Fruit fly (Drosophila melanogaster) whole organism, wandering third instar larva: ENCODE results near the gene AP-2alpha.
"Not testable (repeated sequence)": the region's sequence is repeated elsewhere in the genome, so short reads cannot be mapped to it uniquely, and the experiment has no call there.

ENCODE experiments used
- CG32264 ChIP-seq: fragments of 200-800 bp; sonication (Bioruptor generic); optimal IDR thresholded peaks from 2 replicates; lab custom pipeline; 2016; ENCODE audit warnings: missing biosample characterization, missing genetic modification characterization
- CG9705 ChIP-seq: fragments of 200-800 bp; sonication (Bioruptor generic); optimal IDR thresholded peaks from 2 replicates; lab custom pipeline; 2018; ENCODE audit warnings: missing biosample characterization, mild to moderate bottlenecking, missing genetic modification characterization
- Dfd ChIP-seq: fragments of >200 bp; optimal IDR thresholded peaks from 2 replicates; lab custom pipeline; 2017; ENCODE audit warnings: missing biosample characterization, missing genetic modification characterization
- Dif ChIP-seq: fragments of 200-275, 200-300 bp; sonication (Bioruptor generic); optimal IDR thresholded peaks from 2 replicates; lab custom pipeline; 2018; ENCODE audit warnings: missing biosample characterization, missing genetic modification characterization; ENCODE audit not compliant: partially characterized antibody
- GATAd ChIP-seq: sonication (Bioruptor generic); optimal IDR thresholded peaks from 2 replicates; lab custom pipeline; 2016; ENCODE audit warnings: missing biosample characterization, missing genetic modification characterization
- HLH106 ChIP-seq: fragments of 200-800 bp; optimal IDR thresholded peaks from 3 replicates; lab custom pipeline; 2019; ENCODE audit warnings: missing biosample characterization, mild to moderate bottlenecking, missing genetic modification characterization, moderate library complexity
- Hr78 ChIP-seq: fragments of >200 bp; optimal IDR thresholded peaks from 2 replicates; lab custom pipeline; 2017; ENCODE audit warnings: missing biosample characterization, missing genetic modification characterization
- Hr83 ChIP-seq: fragments of 200-300 bp; sonication (Bioruptor generic); optimal IDR thresholded peaks from 2 replicates; lab custom pipeline; 2016; ENCODE audit warnings: missing biosample characterization, mild to moderate bottlenecking, missing genetic modification characterization, moderate library complexity; ENCODE audit not compliant: poor library complexity, severe bottlenecking
- Jra ChIP-seq: sonication (Bioruptor generic); optimal IDR thresholded peaks from 2 replicates; lab custom pipeline; 2016; ENCODE audit warnings: missing biosample characterization, missing genetic modification characterization
- Mio ChIP-seq: sonication (Bioruptor generic); optimal IDR thresholded peaks from 2 replicates; lab custom pipeline; 2016; ENCODE audit warnings: missing biosample characterization, missing genetic modification characterization
- Myc ChIP-seq: fragments of >200 bp; optimal IDR thresholded peaks from 2 replicates; lab custom pipeline; 2017
- N ChIP-seq: fragments of >200 bp; optimal IDR thresholded peaks from 2 replicates; lab custom pipeline; 2018; ENCODE audit warnings: missing biosample characterization, missing external identifiers, missing genetic modification characterization
- OdsH ChIP-seq: fragments of 200-800 bp; sonication (Bioruptor generic); optimal IDR thresholded peaks from 2 replicates; lab custom pipeline; 2016; ENCODE audit warnings: missing biosample characterization, mild to moderate bottlenecking, missing genetic modification characterization
- Rel ChIP-seq, 2 experiments: fragments of 200-800 bp; sonication (Bioruptor generic) in 1 of 2; optimal IDR thresholded peaks; 2 replicates in 1 of 2; 3 replicates in 1 of 2; lab custom pipeline; 2016 to 2019; ENCODE audit warnings: mild to moderate bottlenecking in 2 of 2, missing biosample characterization in 2 of 2, missing genetic modification characterization in 2 of 2, moderate library complexity in 1 of 2
- Sp1 ChIP-seq: fragments of 200-800 bp; sonication (Bioruptor generic); optimal IDR thresholded peaks from 3 replicates; lab custom pipeline; 2019; ENCODE audit warnings: missing biosample characterization, mild to moderate bottlenecking, missing genetic modification characterization, moderate library complexity
- Vsx2 ChIP-seq: fragments of 200-300, 225-300 bp; sonication (Bioruptor generic); optimal IDR thresholded peaks from 2 replicates; lab custom pipeline; 2018; ENCODE audit warnings: missing biosample characterization, missing genetic modification characterization; ENCODE audit not compliant: partially characterized antibody
- br ChIP-seq: fragments of 200-800 bp; sonication (Bioruptor generic); optimal IDR thresholded peaks from 2 replicates; lab custom pipeline; 2016; ENCODE audit warnings: missing biosample characterization, missing genetic modification characterization
- brk ChIP-seq: fragments of 200-800 bp; sonication (Bioruptor generic); optimal IDR thresholded peaks from 2 replicates; lab custom pipeline; 2016; ENCODE audit warnings: missing biosample characterization, mild to moderate bottlenecking, missing genetic modification characterization
- dmrt93B ChIP-seq: fragments of 200-800 bp; sonication (Bioruptor generic); optimal IDR thresholded peaks from 2 replicates; lab custom pipeline; 2018; ENCODE audit warnings: missing biosample characterization, mild to moderate bottlenecking, missing genetic modification characterization
- dsf ChIP-seq: sonication (Bioruptor generic); optimal IDR thresholded peaks from 2 replicates; lab custom pipeline; 2016; ENCODE audit warnings: missing biosample characterization, missing genetic modification characterization, borderline replicate concordance
- ey ChIP-seq: fragments of 200-800 bp; sonication (Bioruptor generic); optimal IDR thresholded peaks from 2 replicates; lab custom pipeline; 2016; ENCODE audit warnings: missing biosample characterization, missing genetic modification characterization
- foxo ChIP-seq, 2 experiments: fragments of 200-800 bp; sonication (Bioruptor generic); optimal IDR thresholded peaks; 2 replicates in 1 of 2; 3 replicates in 1 of 2; lab custom pipeline; 2016 to 2017; ENCODE audit warnings: missing biosample characterization in 2 of 2, missing genetic modification characterization in 2 of 2
- fru ChIP-seq: fragments of 200-800 bp; sonication (Bioruptor generic); optimal IDR thresholded peaks from 3 replicates; lab custom pipeline; 2016; ENCODE audit warnings: missing biosample characterization, mild to moderate bottlenecking, missing genetic modification characterization
- h ChIP-seq: fragments of 200-800 bp; sonication (Bioruptor generic); optimal IDR thresholded peaks from 3 replicates; lab custom pipeline; 2016; ENCODE audit warnings: missing biosample characterization, mild to moderate bottlenecking, missing genetic modification characterization
- jim ChIP-seq: fragments of 175-275, 200-325 bp; sonication (Bioruptor generic); optimal IDR thresholded peaks from 2 replicates; lab custom pipeline; 2016; ENCODE audit warnings: missing biosample characterization, mild to moderate bottlenecking, missing genetic modification characterization
- psq ChIP-seq: fragments of 200-800 bp; sonication (Bioruptor generic); optimal IDR thresholded peaks from 3 replicates; lab custom pipeline; 2017; ENCODE audit warnings: missing biosample characterization, mild to moderate bottlenecking, missing genetic modification characterization, moderate library complexity
- rgr ChIP-seq: fragments of 200-800 bp; sonication (Bioruptor generic); optimal IDR thresholded peaks from 3 replicates; lab custom pipeline; 2016; ENCODE audit warnings: missing biosample characterization, mild to moderate bottlenecking, missing genetic modification characterization
- sv ChIP-seq: fragments of 200-800 bp; sonication (Bioruptor generic); optimal IDR thresholded peaks from 3 replicates; lab custom pipeline; 2016; ENCODE audit warnings: missing biosample characterization, missing genetic modification characterization
- tai ChIP-seq: sonication (Bioruptor generic); optimal IDR thresholded peaks from 2 replicates; lab custom pipeline; 2016; ENCODE audit warnings: missing biosample characterization, missing genetic modification characterization
- usp ChIP-seq: fragments of >200 bp; optimal IDR thresholded peaks from 2 replicates; lab custom pipeline; 2017; ENCODE audit warnings: missing biosample characterization, missing genetic modification characterization
- woc ChIP-seq: sonication (Bioruptor generic); optimal IDR thresholded peaks from 2 replicates; lab custom pipeline; 2016; ENCODE audit warnings: missing biosample characterization, mild to moderate bottlenecking, missing genetic modification characterization

Gene AP-2alpha

DNA sequence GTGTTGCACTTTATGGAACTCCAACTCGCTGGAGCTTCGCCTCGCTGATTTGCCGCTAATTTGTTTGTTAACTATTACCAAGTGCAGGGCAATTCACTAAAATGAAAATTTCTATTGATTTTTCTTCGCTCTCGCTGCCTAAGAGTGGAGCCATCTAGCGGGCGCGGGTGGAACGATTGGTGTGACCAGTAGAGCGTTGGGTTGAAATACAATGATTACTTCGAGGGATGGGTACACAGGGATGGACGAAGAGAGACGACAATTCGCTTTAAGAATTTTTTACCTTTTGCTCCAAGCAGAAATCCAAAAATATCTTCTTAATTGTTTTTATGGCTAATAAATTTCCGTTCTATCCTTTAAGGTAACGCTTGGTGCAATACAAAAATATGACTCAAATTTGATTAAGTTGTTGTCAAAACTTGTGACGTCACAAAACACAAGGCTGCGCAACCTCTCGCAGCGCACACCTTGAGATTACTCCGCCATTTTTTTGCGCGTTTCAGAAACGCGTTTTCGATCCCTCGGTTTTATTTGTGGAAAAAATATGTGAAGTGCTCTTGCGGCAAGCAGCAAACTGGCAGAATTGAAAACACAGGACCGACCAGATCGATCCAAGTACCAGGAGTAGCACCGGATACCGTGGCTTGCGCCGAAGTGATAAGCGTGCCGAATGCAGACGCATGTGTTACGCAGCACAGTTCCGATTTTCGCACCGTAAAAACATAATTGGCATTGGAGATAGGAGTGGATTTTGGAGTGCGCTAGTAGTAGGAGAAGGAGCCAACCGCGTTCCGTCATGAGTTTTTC, at the start of gene AP-2alpha, which contains the start of gene ebi:
Gene AP-2alpha (minus strand): TSS at position 185 of the 807 bp plus-strand sequence.
Gene ebi (plus strand): TSS at position 475 of the 807 bp plus-strand sequence.
- TF ChIP-seq Dfd (GFP tag; lab: Kevin White, UChicago), result no peak
- TF ChIP-seq brk (GFP tag; lab: Kevin White, UChicago), result no peak
- peak; percentile 69 for TF ChIP-seq dsf (GFP tag; lab: Kevin White, UChicago)
- TF ChIP-seq fru (GFP tag; lab: Kevin White, UChicago), result peak; percentile 94
- peak; percentile 83 for TF ChIP-seq rgr (GFP tag; lab: Kevin White, UChicago)
- no peak for TF ChIP-seq Rel (GFP tag; optimal IDR thresholded peaks at IDR 0.05; lab: Kevin White, UChicago)
- peak; percentile 60 for TF ChIP-seq Rel (tag; optimal IDR thresholded peaks at IDR 0.05; lab: Kevin White, UChicago)
- TF ChIP-seq HLH106 (tag; lab: Kevin White, UChicago), result peak; percentile 88
- peak; percentile 81 for TF ChIP-seq dmrt93B (GFP tag; lab: Kevin White, UChicago)
- TF ChIP-seq Mio (GFP tag; lab: Kevin White, UChicago), result no peak
- TF ChIP-seq foxo (GFP tag; optimal IDR thresholded peaks at IDR 0.05; lab: Kevin White, UChicago), result peak in 1 of 2 experiments; percentile 90
- peak; percentile 71 for TF ChIP-seq Jra (GFP tag; lab: Kevin White, UChicago)
- peak; percentile 86 for TF ChIP-seq sv (GFP tag; lab: Kevin White, UChicago)
- TF ChIP-seq Sp1 (GFP tag; lab: Kevin White, UChicago), result peak; percentile 88
- peak; percentile 73 for TF ChIP-seq CG9705 (GFP tag; lab: Kevin White, UChicago)
- peak; percentile 82 for TF ChIP-seq OdsH (GFP tag; lab: Kevin White, UChicago)
- peak; percentile 97 for TF ChIP-seq woc
- peak; percentile 89 for TF ChIP-seq br
- TF ChIP-seq psq (GFP tag; lab: Kevin White, UChicago), result peak; percentile 75
- peak; percentile 17 for TF ChIP-seq CG32264 (GFP tag; lab: Kevin White, UChicago)
- TF ChIP-seq GATAd (GFP tag; lab: Kevin White, UChicago), result no peak
- TF ChIP-seq N (GFP tag; lab: Kevin White, UChicago), result no peak
- peak; percentile 89 for TF ChIP-seq h (GFP tag; lab: Kevin White, UChicago)
- peak; percentile 89 for TF ChIP-seq ey (GFP tag; lab: Kevin White, UChicago)
- TF ChIP-seq, all 38 proteins: peak for 18

DNA sequence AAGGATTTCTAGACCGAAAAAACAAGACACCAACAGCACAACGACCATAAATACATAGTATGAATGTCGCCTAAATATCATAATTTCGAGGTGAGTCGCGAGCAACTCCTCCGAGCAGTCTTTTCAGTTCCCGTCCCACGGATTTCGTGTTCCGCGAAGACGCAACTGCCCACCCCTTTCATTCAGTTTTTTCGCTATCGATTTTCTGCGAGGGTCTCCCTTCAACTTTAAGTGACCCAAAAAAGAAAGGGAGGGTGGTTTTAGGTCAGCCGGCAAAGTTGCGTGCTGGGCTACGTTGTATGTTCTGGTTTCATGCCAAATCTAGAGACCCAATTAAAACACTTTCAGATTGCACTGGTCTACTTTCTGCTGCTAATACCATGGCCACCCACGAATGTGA, 41.2 kb upstream of the AP-2alpha start:
- TF ChIP-seq Dfd (GFP tag; lab: Kevin White, UChicago) (no peak), GATAd (GFP tag; lab: Kevin White, UChicago) (no peak), Hr83 (GFP tag; lab: Kevin White, UChicago) (no peak), fru (GFP tag; lab: Kevin White, UChicago) (no peak), Sp1 (GFP tag; lab: Kevin White, UChicago) (no peak), Dif (GFP tag; lab: Kevin White, UChicago) (no peak), Vsx2 (GFP tag; lab: Kevin White, UChicago) (no peak), jim (no peak), rgr (GFP tag; lab: Kevin White, UChicago) (no peak), CG9705 (GFP tag; lab: Kevin White, UChicago) (no peak), Mio (GFP tag; lab: Kevin White, UChicago) (no peak), Hr78 (no peak), h (GFP tag; lab: Kevin White, UChicago) (no peak), tai (GFP tag; lab: Kevin White, UChicago) (no peak), CG32264 (GFP tag; lab: Kevin White, UChicago) (no peak), Myc (lab: Kevin White, UChicago) (no peak), Rel (GFP tag; optimal IDR thresholded peaks at IDR 0.05; lab: Kevin White, UChicago) (no peak), Rel (tag; optimal IDR thresholded peaks at IDR 0.05; lab: Kevin White, UChicago) (no peak), brk (GFP tag; lab: Kevin White, UChicago) (no peak), usp (GFP tag; lab: Kevin White, UChicago) (no peak)

DNA sequence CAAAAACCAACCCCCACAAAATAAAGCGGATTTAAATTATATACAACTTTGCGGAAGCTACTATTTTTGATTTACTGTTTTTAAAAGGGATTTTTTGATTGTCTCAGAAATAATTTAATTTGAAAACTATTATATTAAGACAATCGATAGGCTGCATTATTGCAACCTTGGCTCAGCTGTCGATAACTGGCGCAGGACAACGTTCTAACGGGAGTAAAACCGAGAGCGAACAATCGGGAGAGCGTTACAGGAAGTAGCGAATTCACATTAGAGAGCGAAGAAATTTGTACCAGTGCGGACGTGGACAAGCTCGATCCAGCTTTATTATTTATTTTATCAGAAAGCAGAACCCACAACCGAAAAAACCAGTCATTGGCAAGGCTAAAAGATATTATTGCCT, 40.7 kb upstream of the AP-2alpha start, which contains the start of gene CG4133:
Gene CG4133 (plus strand): TSS at position 258 of the 400 bp plus-strand sequence.
- not testable (repeated sequence) for TF ChIP-seq Dif (GFP tag; lab: Kevin White, UChicago); br; rgr (GFP tag; lab: Kevin White, UChicago)
